Worm (Caenorhabditis elegans): ENCODE results near the gene Y57G7A.5.

Y57G7A.5 gene

ce11 chrII:1320412-1320811, 45.1 kb upstream of the Y57G7A.5 start (continued):
- TF ChIP-seq daf-12 (tag; optimal IDR thresholded peaks at IDR 0.05), result no peak
- peak; percentile 83 for TF ChIP-seq duxl-1 (tag; optimal IDR thresholded peaks at IDR 0.05; ENCODE audit: poor library complexity)
- no peak for TF ChIP-seq nhr-237 (tag; optimal IDR thresholded peaks at IDR 0.05)
- peak; percentile 40 for TF ChIP-seq pqm-1 (tag; optimal IDR thresholded peaks at IDR 0.05)

ce11 chrII:1315245-1315644, 39.9 kb upstream of the Y57G7A.5 start:
- TF ChIP-seq ctbp-1 (GFP tag; IDR thresholded peaks at IDR 0.05) (no peak), nhr-28 (tag; optimal IDR thresholded peaks at IDR 0.05) (peak; percentile 84), zfp-2 (tag; optimal IDR thresholded peaks at IDR 0.05) (peak; percentile 49), zag-1 (tag; optimal IDR thresholded peaks at IDR 0.05) (no peak), tra-1 (GFP tag; IDR thresholded peaks at IDR 0.05) (peak; percentile 58; the same call in 1 of the 2 replicates), unc-62 (GFP tag; optimal IDR thresholded peaks at IDR 0.05 in 1 of 2) (no peak), unc-62 (tag; optimal IDR thresholded peaks at IDR 0.05) (no peak), dmd-6 (GFP tag; IDR thresholded peaks at IDR 0.05) (peak; percentile 77), mdl-1 (tag; optimal IDR thresholded peaks at IDR 0.05) (peak in 1 of 2 experiments; percentile 54), mxl-3 (GFP tag; optimal IDR thresholded peaks at IDR 0.05) (peak; percentile 87), nhr-102 (tag; optimal IDR thresholded peaks at IDR 0.05) (no peak), saeg-2 (GFP tag; IDR thresholded peaks at IDR 0.05) (no peak), pqm-1 (tag; optimal IDR thresholded peaks at IDR 0.05) (peak; percentile 23), ceh-44 (GFP tag; IDR thresholded peaks at IDR 0.05) (no peak), hlh-11 (tag; optimal IDR thresholded peaks at IDR 0.05) (peak; percentile 61), lin-1 (GFP tag; IDR thresholded peaks at IDR 0.05) (0 out of 2 replicates have a peak, but pooled peaks have one; percentile 14)

ce11 chrII:1309892-1310516, 34.7 kb upstream of the Y57G7A.5 start, which contains the start of the genes alh-6 and fcho-1:
TSS of gene alh-6 (minus strand) at chrII:1310133.
TSS of gene fcho-1 (plus strand) at chrII:1310515.
- no peak for TF ChIP-seq nhr-6 (tag; optimal IDR thresholded peaks at IDR 0.05)
- peak; percentile 49 for TF ChIP-seq mxl-3 (GFP tag; optimal IDR thresholded peaks at IDR 0.05)
- TF ChIP-seq aha-1 (tag), result peak; percentile 44
- peak; percentile 7 for TF ChIP-seq hlh-11 (tag; optimal IDR thresholded peaks at IDR 0.05)
- TF ChIP-seq lsy-2 (tag; optimal IDR thresholded peaks at IDR 0.05), result peak in 1 of 2 experiments; percentile 29
- TF ChIP-seq mes-2 (tag; optimal IDR thresholded peaks at IDR 0.05; ENCODE audit: poor library complexity, severe bottlenecking), result no peak
- TF ChIP-seq jun-1 (tag; optimal IDR thresholded peaks at IDR 0.05), result no peak
- peak in 1 of 2 experiments; percentile 38 for TF ChIP-seq mdl-1 (tag; optimal IDR thresholded peaks at IDR 0.05)
- TF ChIP-seq lin-38 (GFP tag; IDR thresholded peaks at IDR 0.05), result peak; percentile 31
- TF ChIP-seq nhr-48 (tag; optimal IDR thresholded peaks at IDR 0.05), result no peak
- TF ChIP-seq hlh-30 (tag; optimal IDR thresholded peaks at IDR 0.05; ENCODE audit: insufficient read depth), result peak; percentile 87

DNA sequence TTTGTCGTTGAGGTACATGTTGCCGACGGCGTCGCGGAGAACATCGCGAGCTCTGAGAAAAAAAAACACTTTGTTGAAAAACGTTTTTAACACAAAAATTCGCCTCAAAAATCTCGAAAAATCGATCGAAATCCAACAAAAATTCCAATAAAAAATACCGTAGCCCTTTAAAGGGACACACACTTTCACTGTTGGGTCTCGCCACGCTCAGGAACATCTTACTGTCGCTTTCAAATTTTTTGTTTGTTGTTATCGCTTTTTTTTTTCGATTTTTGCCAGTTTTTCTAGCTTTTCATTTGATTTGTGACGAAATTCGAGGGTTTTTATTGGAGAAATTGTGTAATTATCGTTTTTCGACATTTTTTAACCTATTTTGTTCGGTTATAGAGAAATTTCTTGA, 31.2 kb upstream of the Y57G7A.5 start:
- TF ChIP-seq lim-7 (GFP tag; IDR thresholded peaks at IDR 0.05) (no peak), F49E8.2 (tag; optimal IDR thresholded peaks at IDR 0.05; ENCODE audit: borderline replicate concordance) (peak; percentile 51), lsy-2 (tag; optimal IDR thresholded peaks at IDR 0.05) (peak in 1 of 2 experiments; percentile 29), Y48G9A.11 (GFP tag; IDR thresholded peaks at IDR 0.05) (peak; percentile 26; the same call in 1 of the 2 replicates), nhr-42 (GFP tag; IDR thresholded peaks at IDR 0.05) (no peak), aha-1 (tag) (peak; percentile 38), lin-38 (GFP tag; IDR thresholded peaks at IDR 0.05) (peak; percentile 47)

DNA sequence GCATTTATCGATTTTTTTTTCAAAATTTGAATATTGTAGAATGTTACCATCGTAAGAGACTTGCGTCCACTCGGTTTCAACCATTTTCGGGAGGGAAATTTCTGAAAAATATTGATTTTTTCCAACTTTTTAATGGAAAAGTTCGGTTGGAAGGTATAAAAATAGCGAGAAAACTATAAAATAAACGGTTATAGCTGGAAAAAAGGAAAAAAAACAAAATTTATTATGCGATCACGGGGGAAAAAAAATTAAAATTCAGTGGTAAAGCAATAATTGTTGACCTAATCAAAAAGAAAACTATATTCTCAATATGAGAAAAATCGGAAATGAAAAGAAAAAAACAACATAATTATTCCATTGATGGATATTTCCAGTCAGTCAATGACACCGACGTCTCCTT, 30.7 kb upstream of the Y57G7A.5 start, which contains the start of gene emc-2:
Gene emc-2 (minus strand): TSS at position 101 of the 400 bp plus-strand sequence.
- TF ChIP-seq Y75B8A.6 (GFP tag; IDR thresholded peaks at IDR 0.05) (no peak), dmd-9 (GFP tag; IDR thresholded peaks at IDR 0.05) (no peak), sdz-12 (GFP tag; optimal IDR thresholded peaks at IDR 0.05) (no peak), attf-4 (tag; optimal IDR thresholded peaks at IDR 0.05) (no peak), tag-97 (GFP tag; IDR thresholded peaks at IDR 0.05) (no peak), ceh-28 (tag; optimal IDR thresholded peaks at IDR 0.05) (peak; percentile 9), hlh-30 (tag; optimal IDR thresholded peaks at IDR 0.05; ENCODE audit: insufficient read depth) (no peak), nhr-10 (tag; optimal IDR thresholded peaks at IDR 0.05) (no peak), nhr-48 (tag; optimal IDR thresholded peaks at IDR 0.05) (no peak), zip-2 (tag; optimal IDR thresholded peaks at IDR 0.05) (no peak), unc-130 (GFP tag; optimal IDR thresholded peaks at IDR 0.05) (no peak), zag-1 (tag; optimal IDR thresholded peaks at IDR 0.05) (no peak), unc-62 (GFP tag; optimal IDR thresholded peaks at IDR 0.05 in 1 of 2) (peak in 1 of 2 experiments; percentile 25), unc-62 (tag; optimal IDR thresholded peaks at IDR 0.05) (no peak)
